Worm (Caenorhabditis elegans) whole organism, late embryonic: ENCODE data around the gene nlp-43.

Experiments used
- C08G9.2 ChIP-seq: sonication (generic microtip); optimal IDR thresholded peaks from 2 replicates; lab custom pipeline; 2016; ENCODE audit warnings: mild to moderate bottlenecking, missing genetic modification characterization, moderate library complexity, missing compliant biosample characterization
- C38D4.7 ChIP-seq: fragments of 200-800 bp; sonication (Bioruptor generic); optimal IDR thresholded peaks from 2 replicates; lab custom pipeline; 2018; ENCODE audit warnings: mild to moderate bottlenecking, missing genetic modification characterization, moderate library complexity, missing compliant biosample characterization
- F13H6.1 ChIP-seq: sonication (generic microtip); optimal IDR thresholded peaks from 2 replicates; lab custom pipeline; 2016; ENCODE audit warnings: missing genetic modification characterization, missing compliant biosample characterization
- K02D7.2 ChIP-seq: sonication (generic microtip); optimal IDR thresholded peaks from 2 replicates; lab custom pipeline; 2017; ENCODE audit warnings: mild to moderate bottlenecking, missing genetic modification characterization, missing compliant biosample characterization
- K09A11.1 ChIP-seq: sonication (generic microtip); optimal IDR thresholded peaks from 2 replicates; lab custom pipeline; 2017; ENCODE audit warnings: antibody characterized with exemption, mild to moderate bottlenecking, missing genetic modification characterization, missing compliant biosample characterization; ENCODE audit not compliant: insufficient read depth
- T23F11.4 ChIP-seq: fragments of 200-800 bp; sonication (Bioruptor generic); optimal IDR thresholded peaks from 2 replicates; lab custom pipeline; 2018; ENCODE audit warnings: mild to moderate bottlenecking, missing genetic modification characterization, missing compliant biosample characterization
- ahr-1 ChIP-seq: sonication (generic microtip); optimal IDR thresholded peaks from 2 replicates; lab custom pipeline; 2016; ENCODE audit warnings: missing genetic modification characterization, missing compliant biosample characterization
- ama-1 ChIP-seq: fragments of 150-350 bp; optimal IDR thresholded peaks from 2 replicates; lab custom pipeline; 2014
- ceh-14 ChIP-seq: sonication (generic microtip); optimal IDR thresholded peaks from 2 replicates; lab custom pipeline; 2016; ENCODE audit warnings: missing genotype, missing genetic modification characterization, missing compliant biosample characterization
- ceh-18 ChIP-seq: sonication (generic microtip); optimal IDR thresholded peaks from 2 replicates; lab custom pipeline; 2016; ENCODE audit warnings: missing genetic modification characterization, missing compliant biosample characterization
- ceh-19 ChIP-seq: fragments of 200-800 bp; sonication (Bioruptor generic); optimal IDR thresholded peaks from 2 replicates; lab custom pipeline; 2018; ENCODE audit warnings: mild to moderate bottlenecking, missing genetic modification characterization, missing compliant biosample characterization
- ceh-2 ChIP-seq: sonication (generic microtip); optimal IDR thresholded peaks from 2 replicates; lab custom pipeline; 2016; ENCODE audit warnings: missing genotype, missing genetic modification characterization, missing compliant biosample characterization
- ceh-24 ChIP-seq: sonication (generic microtip); optimal IDR thresholded peaks from 2 replicates; lab custom pipeline; 2016; ENCODE audit warnings: mild to moderate bottlenecking, missing genetic modification characterization, missing compliant biosample characterization
- ceh-31 ChIP-seq: sonication (generic microtip); optimal IDR thresholded peaks from 2 replicates; lab custom pipeline; 2016; ENCODE audit warnings: missing genetic modification characterization, missing compliant biosample characterization
- ceh-34 ChIP-seq: sonication (generic microtip); optimal IDR thresholded peaks from 2 replicates; lab custom pipeline; 2016; ENCODE audit warnings: mild to moderate bottlenecking, missing genetic modification characterization, missing compliant biosample characterization
- ceh-45 ChIP-seq: fragments of 200-800 bp; sonication (Bioruptor generic); IDR thresholded peaks from 2 replicates; pipeline ENCODE4 v1.3.6; 2022; ENCODE audit warnings: missing genetic modification reagents, missing genetic modification characterization, missing compliant biosample characterization
- ceh-6 ChIP-seq: fragments of 200-800 bp; sonication (Bioruptor generic); optimal IDR thresholded peaks from 2 replicates; lab custom pipeline; 2018; ENCODE audit warnings: mild to moderate bottlenecking, missing genetic modification characterization, missing compliant biosample characterization
- ceh-9 ChIP-seq: sonication (generic microtip); optimal IDR thresholded peaks from 2 replicates; lab custom pipeline; 2016; ENCODE audit warnings: mild to moderate bottlenecking, missing genetic modification characterization, inconsistent platforms, missing compliant biosample characterization
- che-1 ChIP-seq: sonication (generic microtip); optimal IDR thresholded peaks from 2 replicates; lab custom pipeline; 2016; ENCODE audit warnings: mild to moderate bottlenecking, missing genetic modification characterization, missing compliant biosample characterization
- dmd-4 ChIP-seq: sonication (generic microtip); optimal IDR thresholded peaks from 2 replicates; lab custom pipeline; 2016; ENCODE audit warnings: borderline replicate concordance, missing genetic modification characterization, missing compliant biosample characterization
- dve-1 ChIP-seq: sonication (generic microtip); optimal IDR thresholded peaks from 2 replicates; lab custom pipeline; 2017; ENCODE audit warnings: antibody characterized with exemption, mild to moderate bottlenecking, missing genetic modification characterization, missing compliant biosample characterization
- elt-2 ChIP-seq: sonication (generic microtip); optimal IDR thresholded peaks from 2 replicates; lab custom pipeline; 2016; ENCODE audit warnings: missing genetic modification reagents, missing genetic modification characterization, missing compliant biosample characterization
- elt-4 ChIP-seq: sonication (generic microtip); optimal IDR thresholded peaks from 2 replicates; lab custom pipeline; 2016; ENCODE audit warnings: missing genetic modification characterization, missing compliant biosample characterization
- ets-4 ChIP-seq: sonication (generic microtip); optimal IDR thresholded peaks from 2 replicates; lab custom pipeline; 2016; ENCODE audit warnings: missing genetic modification characterization, missing compliant biosample characterization
- eyg-1 ChIP-seq: sonication (generic microtip); optimal IDR thresholded peaks from 2 replicates; lab custom pipeline; 2016; ENCODE audit warnings: missing genotype, missing genetic modification characterization, missing compliant biosample characterization
- fax-1 ChIP-seq: sonication (generic microtip); optimal IDR thresholded peaks from 2 replicates; lab custom pipeline; 2016; ENCODE audit warnings: missing genotype, missing genetic modification characterization, missing compliant biosample characterization
- hlh-15 ChIP-seq: sonication (generic microtip); optimal IDR thresholded peaks from 2 replicates; lab custom pipeline; 2016; ENCODE audit warnings: missing genetic modification characterization, missing compliant biosample characterization
- hlh-8 ChIP-seq: sonication (generic microtip); optimal IDR thresholded peaks from 2 replicates; lab custom pipeline; 2016; ENCODE audit warnings: missing genotype, missing genetic modification characterization, missing compliant biosample characterization
- lim-6 ChIP-seq: sonication (generic microtip); optimal IDR thresholded peaks from 2 replicates; lab custom pipeline; 2016; ENCODE audit warnings: missing genetic modification characterization, missing compliant biosample characterization
- mec-3 ChIP-seq: sonication (generic microtip); optimal IDR thresholded peaks from 2 replicates; lab custom pipeline; 2016; ENCODE audit warnings: borderline replicate concordance, missing genetic modification characterization, missing compliant biosample characterization
- nhr-232 ChIP-seq: sonication (generic microtip); optimal IDR thresholded peaks from 2 replicates; lab custom pipeline; 2016; ENCODE audit warnings: missing genetic modification characterization, missing compliant biosample characterization
- npax-4 ChIP-seq: sonication (generic microtip); optimal IDR thresholded peaks from 2 replicates; lab custom pipeline; 2016; ENCODE audit warnings: missing genetic modification characterization, missing compliant biosample characterization
- pax-1 ChIP-seq: fragments of 150-350 bp; optimal IDR thresholded peaks from 2 replicates; lab custom pipeline; 2014; ENCODE audit warnings: missing biosample characterization, missing genetic modification characterization
- pha-2 ChIP-seq: sonication (generic microtip); optimal IDR thresholded peaks from 2 replicates; lab custom pipeline; 2017; ENCODE audit warnings: mild to moderate bottlenecking, missing genetic modification characterization, missing compliant biosample characterization
- pqm-1 ChIP-seq: sonication (generic microtip); optimal IDR thresholded peaks from 2 replicates; lab custom pipeline; 2016; ENCODE audit warnings: missing genetic modification characterization, missing compliant biosample characterization
- ref-2 ChIP-seq: sonication (generic microtip); optimal IDR thresholded peaks from 2 replicates; lab custom pipeline; 2016; ENCODE audit warnings: missing genetic modification characterization, missing compliant biosample characterization
- rnt-1 ChIP-seq: sonication (generic microtip); optimal IDR thresholded peaks from 2 replicates; lab custom pipeline; 2016; ENCODE audit warnings: missing genetic modification characterization, missing compliant biosample characterization
- sdc-2 ChIP-seq: sonication (generic microtip); optimal IDR thresholded peaks from 2 replicates; lab custom pipeline; 2016; ENCODE audit warnings: missing genotype, missing genetic modification characterization, missing compliant biosample characterization
- sox-2 ChIP-seq: fragments of 200-800 bp; sonication (Bioruptor generic); IDR thresholded peaks from 2 replicates; pipeline ENCODE4 v1.3.6; 2022; ENCODE audit warnings: missing genetic modification reagents, missing genetic modification characterization, missing compliant biosample characterization
- syd-9 ChIP-seq: sonication (generic microtip); optimal IDR thresholded peaks from 2 replicates; lab custom pipeline; 2016; ENCODE audit warnings: mild to moderate bottlenecking, missing genetic modification characterization, moderate library complexity, missing compliant biosample characterization
- tbx-2 ChIP-seq: sonication (generic microtip); optimal IDR thresholded peaks from 2 replicates; lab custom pipeline; 2016; ENCODE audit warnings: missing genetic modification characterization, missing compliant biosample characterization
- tbx-7 ChIP-seq: sonication (generic microtip); optimal IDR thresholded peaks from 2 replicates; lab custom pipeline; 2016; ENCODE audit warnings: missing genotype, missing genetic modification characterization, missing compliant biosample characterization
- unc-3 ChIP-seq, 2 experiments: fragments of 200-800 bp in 1 of 2; sonication (Bioruptor generic) in 1 of 2; sonication (generic microtip) in 1 of 2; conservative IDR thresholded peaks in 1 of 2; optimal IDR thresholded peaks in 1 of 2; 2 replicates each; pipeline versions ENCODE4 v1.3.6 to Lab custom; 2016 to 2022; ENCODE audit warnings: missing compliant biosample characterization in 2 of 2, missing genetic modification characterization in 2 of 2, missing genetic modification reagents in 1 of 2
- unc-42 ChIP-seq: sonication (generic microtip); optimal IDR thresholded peaks from 2 replicates; lab custom pipeline; 2016; ENCODE audit warnings: missing genotype, missing genetic modification characterization, missing compliant biosample characterization
- zip-5 ChIP-seq: sonication (generic microtip); optimal IDR thresholded peaks from 2 replicates; lab custom pipeline; 2016; ENCODE audit warnings: missing genetic modification characterization, missing compliant biosample characterization
- ztf-16 ChIP-seq: sonication (generic microtip); optimal IDR thresholded peaks from 2 replicates; lab custom pipeline; 2017; ENCODE audit warnings: missing genetic modification characterization, missing compliant biosample characterization

Gene nlp-43

ce11 chrIII:5068675-5069233 is 26.5 kb downstream of the nlp-43 start, which contains the start of the genes C45G9.11 and C45G9.2:
TSS of gene C45G9.11 (minus strand) at chrIII:5068725.
TSS of gene C45G9.2 (plus strand) at chrIII:5069066.
- TF ChIP-seq elt-2 (tag; lab: Kevin White, UChicago) (peak; percentile 41), syd-9 (tag; lab: Kevin White, UChicago) (peak; percentile 44), ahr-1 (tag; lab: Kevin White, UChicago) (peak; percentile 60), C08G9.2 (peak; percentile 96), unc-42 (tag; lab: Kevin White, UChicago) (peak; percentile 74), rnt-1 (peak; percentile 74), ceh-34 (peak; percentile 47), tbx-2 (peak; percentile 85), mec-3 (tag; lab: Kevin White, UChicago) (peak; percentile 68), K02D7.2 (tag; lab: Kevin White, UChicago) (no peak), ceh-24 (no peak), pha-2 (tag; lab: Kevin White, UChicago) (no peak), pax-1 (tag; lab: Kevin White, UChicago) (peak; percentile 21), ref-2 (tag; lab: Kevin White, UChicago) (peak; percentile 81), pqm-1 (tag; lab: Kevin White, UChicago) (peak; percentile 57), F13H6.1 (peak; percentile 45), K09A11.1 (tag; lab: Kevin White, UChicago) (no peak), sox-2 (GFP tag; lab: Robert Waterston, UW) (no peak), zip-5 (tag; lab: Kevin White, UChicago) (peak; percentile 81), ceh-14 (peak; percentile 59), T23F11.4 (GFP tag; lab: Kevin White, UChicago) (no peak), hlh-8 (peak; percentile 89), ceh-6 (no peak), sdc-2 (peak; percentile 28), dmd-4 (tag; lab: Kevin White, UChicago) (no peak), dve-1 (tag; lab: Kevin White, UChicago) (no peak), ztf-16 (peak; percentile 8), tbx-7 (tag; lab: Kevin White, UChicago) (peak; percentile 93), ceh-19 (GFP tag; lab: Kevin White, UChicago) (no peak), ceh-31 (tag; lab: Kevin White, UChicago) (peak; percentile 96), hlh-15 (tag; lab: Kevin White, UChicago) (no peak), lim-6 (tag; lab: Kevin White, UChicago) (peak; percentile 70), ceh-2 (tag; lab: Kevin White, UChicago) (peak; percentile 91), fax-1 (peak; percentile 19), unc-3 (GFP tag; conservative IDR thresholded peaks at IDR 0.05; lab: Robert Waterston, UW) (no peak), unc-3 (tag; optimal IDR thresholded peaks at IDR 0.05; lab: Kevin White, UChicago) (no peak), ets-4 (peak; percentile 99)

DNA sequence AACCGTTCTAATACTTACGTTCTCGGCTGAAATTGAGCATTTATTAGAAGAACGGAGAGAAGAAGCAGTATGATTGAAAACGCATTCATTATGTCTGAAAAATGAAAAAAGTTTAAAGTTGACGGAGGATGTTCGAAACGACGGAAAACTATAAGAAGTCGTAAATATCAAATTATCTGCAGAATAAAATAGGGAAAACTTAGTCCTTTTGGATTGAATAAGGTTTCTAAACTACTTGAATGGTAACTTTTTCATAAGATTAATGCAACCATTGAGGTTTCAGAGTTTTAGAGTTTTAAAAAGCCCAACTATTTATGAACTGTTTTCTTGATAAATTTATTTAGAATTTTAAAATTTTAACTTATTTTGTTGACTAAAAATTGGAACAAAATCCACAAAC is 29.3 kb downstream of the nlp-43 start, which contains the start of gene C45G9.12:
C45G9.12 (minus strand) TSS at position 101 of the 400 bp plus-strand sequence.
- TF ChIP-seq ceh-19 (GFP tag; lab: Kevin White, UChicago) (no peak), ceh-18 (tag; lab: Kevin White, UChicago) (no peak), eyg-1 (tag; lab: Kevin White, UChicago) (no peak), ceh-31 (tag; lab: Kevin White, UChicago) (no peak), mec-3 (tag; lab: Kevin White, UChicago) (no peak), F13H6.1 (no peak), tbx-7 (tag; lab: Kevin White, UChicago) (no peak), npax-4 (tag; lab: Kevin White, UChicago) (no peak), C08G9.2 (no peak), ceh-6 (no peak), C38D4.7 (GFP tag; lab: Kevin White, UChicago) (no peak), che-1 (tag; lab: Kevin White, UChicago) (no peak), elt-4 (no peak), nhr-232 (tag; lab: Kevin White, UChicago) (no peak), ceh-45 (GFP tag; lab: Robert Waterston, UW) (no peak), unc-42 (tag; lab: Kevin White, UChicago) (no peak), ceh-9 (tag; lab: Kevin White, UChicago) (no peak), ama-1 (no peak)
